Fruit fly (Drosophila melanogaster) whole organism, embryonic: ENCODE data around the gene CG31855.

Source experiments
- B-H2 ChIP-seq: fragments of 200-800 bp; sonication (Bioruptor generic); optimal IDR thresholded peaks from 2 replicates; lab custom pipeline; 2018; ENCODE audit warnings: missing biosample characterization, mild to moderate bottlenecking, missing genetic modification characterization
- Bgb ChIP-seq: fragments of 200-800 bp; sonication (Bioruptor generic); IDR thresholded peaks from 2 replicates; pipeline ENCODE4 v1.3.6; 2022; ENCODE audit warnings: missing biosample characterization, missing genetic modification characterization; ENCODE audit not compliant: partially characterized antibody
- CG10321 ChIP-seq: fragments of 200-800 bp; sonication (Bioruptor generic); IDR thresholded peaks from 2 replicates; pipeline ENCODE4 v1.3.6; 2022; ENCODE audit warnings: missing biosample characterization, missing genetic modification characterization
- CG10431 ChIP-seq: fragments of 200-800 bp; sonication (Bioruptor generic); optimal IDR thresholded peaks from 3 replicates; lab custom pipeline; 2018; ENCODE audit warnings: missing biosample characterization, mild to moderate bottlenecking, missing genetic modification characterization
- CG11560 ChIP-seq: fragments of 200-800 bp; sonication (Bioruptor generic); IDR thresholded peaks from 3 replicates; pipeline ENCODE4 v1.3.6; 2022; ENCODE audit warnings: missing biosample characterization, missing genetic modification characterization
- CG1233 ChIP-seq: fragments of 200-800 bp; sonication (Bioruptor generic); optimal IDR thresholded peaks from 4 replicates; lab custom pipeline; 2018; ENCODE audit warnings: missing biosample characterization, mild to moderate bottlenecking, missing genetic modification characterization
- CG14014 ChIP-seq: fragments of 200-800 bp; sonication (Bioruptor generic); IDR thresholded peaks from 2 replicates; pipeline ENCODE4 v1.3.6; 2022; ENCODE audit warnings: missing biosample characterization, missing genetic modification characterization
- CG14860 ChIP-seq: fragments of 200-800 bp; sonication (Bioruptor generic); IDR thresholded peaks from 3 replicates; pipeline ENCODE4 v1.3.6; 2022; ENCODE audit warnings: missing biosample characterization, missing genetic modification characterization; ENCODE audit not compliant: partially characterized antibody
- CG1529 ChIP-seq: fragments of 200-800 bp; sonication (Bioruptor generic); optimal IDR thresholded peaks from 3 replicates; lab custom pipeline; 2018; ENCODE audit warnings: missing biosample characterization, missing genetic modification characterization
- CG15514 ChIP-seq: fragments of 200-800 bp; sonication (Bioruptor generic); optimal IDR thresholded peaks from 3 replicates; lab custom pipeline; 2017; ENCODE audit warnings: missing biosample characterization, missing genetic modification characterization, mild to moderate bottlenecking, moderate library complexity, missing genetic modification reagents
- CG16779 ChIP-seq: fragments of 200-800 bp; sonication (Bioruptor generic); IDR thresholded peaks from 2 replicates; pipeline ENCODE4 v1.3.6; 2022; ENCODE audit warnings: missing biosample characterization, missing genetic modification characterization
- CG16813 ChIP-seq: fragments of 200-800 bp; sonication (Bioruptor generic); IDR thresholded peaks from 3 replicates; pipeline ENCODE4 v1.3.6; 2022; ENCODE audit warnings: missing biosample characterization, missing genetic modification characterization; ENCODE audit not compliant: partially characterized antibody
- CG31441 ChIP-seq: fragments of 200-800 bp; sonication (Bioruptor generic); IDR thresholded peaks from 2 replicates; pipeline ENCODE4 v1.3.6; 2022; ENCODE audit warnings: missing biosample characterization, missing genetic modification characterization
- CG3838 ChIP-seq: fragments of 200-800 bp; sonication (Bioruptor generic); optimal IDR thresholded peaks from 3 replicates; lab custom pipeline; 2016; ENCODE audit warnings: missing biosample characterization, missing genetic modification characterization
- CG6791 ChIP-seq: fragments of 200-800 bp; sonication (Bioruptor generic); IDR thresholded peaks from 3 replicates; pipeline ENCODE4 v1.3.6; 2022; ENCODE audit warnings: missing biosample characterization, missing genetic modification characterization; ENCODE audit not compliant: partially characterized antibody
- CG7271 ChIP-seq: fragments of 200-800 bp; sonication (Bioruptor generic); optimal IDR thresholded peaks from 2 replicates; lab custom pipeline; 2018; ENCODE audit warnings: missing biosample characterization, mild to moderate bottlenecking, missing genetic modification characterization, moderate library complexity
- CG8359 ChIP-seq: fragments of 200-800 bp; sonication (Bioruptor generic); optimal IDR thresholded peaks from 2 replicates; lab custom pipeline; 2017; ENCODE audit warnings: missing biosample characterization, mild to moderate bottlenecking, missing genetic modification characterization, borderline replicate concordance
- CG9609 ChIP-seq: fragments of 200-800 bp; sonication (Bioruptor generic); optimal IDR thresholded peaks from 3 replicates; lab custom pipeline; 2016; ENCODE audit warnings: missing biosample characterization, missing genetic modification characterization
- D19B ChIP-seq: fragments of 200-800 bp; sonication (Bioruptor generic); optimal IDR thresholded peaks from 2 replicates; lab custom pipeline; 2017; ENCODE audit warnings: missing biosample characterization, mild to moderate bottlenecking, missing genetic modification characterization
- Dad ChIP-seq: fragments of 200-800 bp; sonication (Bioruptor generic); optimal IDR thresholded peaks from 3 replicates; lab custom pipeline; 2016; ENCODE audit warnings: missing biosample characterization, missing genetic modification characterization
- Fer3 ChIP-seq: fragments of 200-800 bp; sonication (Bioruptor generic); optimal IDR thresholded peaks from 2 replicates; lab custom pipeline; 2018; ENCODE audit warnings: missing biosample characterization, mild to moderate bottlenecking, missing genetic modification characterization, moderate library complexity
- Kr ChIP-seq: fragments of 200-800 bp; sonication (Bioruptor generic); optimal IDR thresholded peaks from 2 replicates; lab custom pipeline; 2017; ENCODE audit warnings: missing biosample characterization, mild to moderate bottlenecking, missing genetic modification characterization
- Mad ChIP-seq: fragments of 200-800 bp; sonication (Bioruptor generic); optimal IDR thresholded peaks from 2 replicates; lab custom pipeline; 2016; ENCODE audit warnings: missing biosample characterization, missing genetic modification characterization
- Neu2 ChIP-seq: fragments of 200-800 bp; sonication (Bioruptor generic); optimal IDR thresholded peaks from 3 replicates; lab custom pipeline; 2016; ENCODE audit warnings: missing biosample characterization, missing genetic modification characterization, borderline replicate concordance
- Nf-YA ChIP-seq: fragments of 200-800 bp; sonication (Bioruptor generic); IDR thresholded peaks from 2 replicates; pipeline ENCODE4 v1.3.6; 2022; ENCODE audit warnings: missing biosample characterization, missing genetic modification characterization
- Oli ChIP-seq: fragments of 200-800 bp; sonication (Bioruptor generic); optimal IDR thresholded peaks from 2 replicates; lab custom pipeline; 2018; ENCODE audit warnings: missing biosample characterization, mild to moderate bottlenecking, missing genetic modification characterization, moderate library complexity
- Rfx ChIP-seq: fragments of 200-800 bp; sonication (Bioruptor generic); IDR thresholded peaks from 2 replicates; pipeline ENCODE4 v1.3.6; 2022; ENCODE audit warnings: missing biosample characterization, missing genetic modification characterization
- Sox100B ChIP-seq: fragments of 200-800 bp; sonication (Bioruptor generic); optimal IDR thresholded peaks from 3 replicates; lab custom pipeline; 2018; ENCODE audit warnings: missing biosample characterization, mild to moderate bottlenecking, missing genetic modification characterization
- Ssrp ChIP-seq: fragments of 200-800 bp; sonication (Bioruptor generic); optimal IDR thresholded peaks from 2 replicates; lab custom pipeline; 2018; ENCODE audit warnings: missing biosample characterization, mild to moderate bottlenecking, missing genetic modification characterization, moderate library complexity
- bbx ChIP-seq: fragments of 200-800 bp; sonication (Bioruptor generic); IDR thresholded peaks from 2 replicates; pipeline ENCODE4 v1.3.6; 2022; ENCODE audit warnings: missing biosample characterization, missing genetic modification characterization; ENCODE audit not compliant: partially characterized antibody
- bcd ChIP-seq: fragments of 200-800 bp; sonication (Bioruptor generic); optimal IDR thresholded peaks from 2 replicates; lab custom pipeline; 2017; ENCODE audit warnings: missing biosample characterization, mild to moderate bottlenecking, missing genetic modification characterization
- cad ChIP-seq: fragments of >200 bp; optimal IDR thresholded peaks from 2 replicates; lab custom pipeline; 2017; ENCODE audit warnings: missing biosample characterization, missing genetic modification characterization
- cato ChIP-seq: fragments of 200-800 bp; sonication (Bioruptor generic); optimal IDR thresholded peaks from 2 replicates; lab custom pipeline; 2016; ENCODE audit warnings: missing biosample characterization, missing genetic modification characterization, borderline replicate concordance
- caup ChIP-seq: fragments of 200-800 bp; sonication (Bioruptor generic); optimal IDR thresholded peaks from 3 replicates; lab custom pipeline; 2017; ENCODE audit warnings: missing biosample characterization, mild to moderate bottlenecking, missing genetic modification characterization, moderate library complexity; ENCODE audit not compliant: severe bottlenecking
- corto ChIP-seq: fragments of 200-800 bp; sonication (Bioruptor generic); optimal IDR thresholded peaks from 2 replicates; lab custom pipeline; 2016; ENCODE audit warnings: missing biosample characterization, mild to moderate bottlenecking, missing genetic modification characterization, moderate library complexity
- crol ChIP-seq: fragments of 200-800 bp; sonication (Bioruptor generic); IDR thresholded peaks from 2 replicates; pipeline ENCODE4 v1.3.6; 2022; ENCODE audit warnings: missing biosample characterization, missing genetic modification characterization
- cwo ChIP-seq: fragments of 200-800 bp; sonication (Bioruptor generic); optimal IDR thresholded peaks from 3 replicates; lab custom pipeline; 2017; ENCODE audit warnings: missing biosample characterization, missing genetic modification characterization, mild to moderate bottlenecking, moderate library complexity, missing genetic modification reagents
- ewg ChIP-seq: fragments of 200-800 bp; sonication (Bioruptor generic); optimal IDR thresholded peaks from 3 replicates; lab custom pipeline; 2017; ENCODE audit warnings: mild to moderate bottlenecking, missing biosample characterization, missing genetic modification reagents, missing genetic modification characterization
- lbe ChIP-seq: fragments of 200-800 bp; sonication (Bioruptor generic); optimal IDR thresholded peaks from 2 replicates; lab custom pipeline; 2016; ENCODE audit warnings: missing biosample characterization, mild to moderate bottlenecking, missing genetic modification characterization
- lilli ChIP-seq: fragments of 200-800 bp; sonication (Bioruptor generic); optimal IDR thresholded peaks from 3 replicates; lab custom pipeline; 2016; ENCODE audit warnings: missing biosample characterization, missing genetic modification characterization
- maf-S ChIP-seq: fragments of 200-800 bp; sonication (Bioruptor generic); optimal IDR thresholded peaks from 2 replicates; lab custom pipeline; 2016; ENCODE audit warnings: missing biosample characterization, missing genetic modification characterization
- mam ChIP-seq: fragments of 200-800 bp; sonication (Bioruptor generic); optimal IDR thresholded peaks from 3 replicates; lab custom pipeline; 2016; ENCODE audit warnings: missing biosample characterization, missing genetic modification characterization
- pho ChIP-seq: fragments of 200-800 bp; sonication (Bioruptor generic); optimal IDR thresholded peaks from 2 replicates; lab custom pipeline; 2016; ENCODE audit warnings: missing biosample characterization, missing genetic modification characterization
- ro ChIP-seq: fragments of 200-800 bp; sonication (Bioruptor generic); IDR thresholded peaks from 2 replicates; pipeline ENCODE4 v1.3.6; 2022; ENCODE audit warnings: missing biosample characterization, missing genetic modification characterization
- row ChIP-seq: fragments of 200-800 bp; sonication (Bioruptor generic); IDR thresholded peaks from 3 replicates; pipeline ENCODE4 v1.3.6; 2022; ENCODE audit warnings: missing biosample characterization, missing genetic modification characterization
- seq ChIP-seq: fragments of 200-800 bp; sonication (Bioruptor generic); IDR thresholded peaks from 2 replicates; pipeline ENCODE4 v1.3.6; 2022; ENCODE audit warnings: missing biosample characterization, missing genetic modification characterization
- slbo ChIP-seq: fragments of 200-800 bp; sonication (Bioruptor generic); IDR thresholded peaks from 2 replicates; pipeline ENCODE4 v1.3.6; 2022; ENCODE audit warnings: missing biosample characterization, missing genetic modification characterization
- sqz ChIP-seq: fragments of 200-800 bp; sonication (Bioruptor generic); optimal IDR thresholded peaks from 3 replicates; lab custom pipeline; 2018; ENCODE audit warnings: missing biosample characterization, mild to moderate bottlenecking, missing genetic modification characterization
- toy ChIP-seq: fragments of 200-800 bp; sonication (Bioruptor generic); IDR thresholded peaks from 2 replicates; pipeline ENCODE4 v1.3.6; 2022; ENCODE audit warnings: missing biosample characterization, missing genetic modification characterization
- tup ChIP-seq: fragments of 200-800 bp; sonication (Bioruptor generic); optimal IDR thresholded peaks from 2 replicates; lab custom pipeline; 2016; ENCODE audit warnings: missing biosample characterization, mild to moderate bottlenecking, missing genetic modification characterization, moderate library complexity

CG31855 gene

dm6 chr2L:13378488-13378964 lies 9.5 kb downstream of the CG31855 start, which contains the start of the genes CG9302 and beta'COP (continued):
- TF ChIP-seq CG11560 (tag; lab: Robert Waterston, UW) = 0 out of 3 replicates have a peak, but pooled peaks have one; percentile 16
- no peak; the same call in 1 of the 2 replicates for TF ChIP-seq CG14014 (GFP tag; lab: Robert Waterston, UW)
- TF ChIP-seq CG1233 (GFP tag; lab: Kevin White, UChicago) = peak; percentile 36
- TF ChIP-seq ro (GFP tag; lab: Robert Waterston, UW) = no peak
- TF ChIP-seq corto (GFP tag; lab: Kevin White, UChicago) = no peak
- peak; percentile 68; the same call in 2 of the 3 replicates for TF ChIP-seq CG14860 (GFP tag; lab: Robert Waterston, UW)
- TF ChIP-seq slbo = peak; percentile 73
- no peak for TF ChIP-seq seq (GFP tag; lab: Robert Waterston, UW)
- TF ChIP-seq lilli (GFP tag; lab: Kevin White, UChicago) = peak; percentile 77
- TF ChIP-seq Rfx = peak; percentile 76
- peak; percentile 48 for TF ChIP-seq caup
- peak; percentile 72 for TF ChIP-seq CG16813 (GFP tag; lab: Robert Waterston, UW)
- no peak for TF ChIP-seq cwo (GFP tag; lab: Kevin White, UChicago)
- TF ChIP-seq Nf-YA (GFP tag; lab: Robert Waterston, UW) = no peak
- TF ChIP-seq CG7271 (tag; lab: Kevin White, UChicago) = no peak
- TF ChIP-seq D19B (GFP tag; lab: Kevin White, UChicago) = no peak
- peak; percentile 95 for TF ChIP-seq row (GFP tag; lab: Robert Waterston, UW)
- TF ChIP-seq maf-S (GFP tag; lab: Kevin White, UChicago) = peak; percentile 17
- peak; percentile 77 for TF ChIP-seq CG31441 (GFP tag; lab: Robert Waterston, UW)
- no peak for TF ChIP-seq cad (GFP tag; lab: Kevin White, UChicago)
- peak; percentile 66 for TF ChIP-seq lbe (GFP tag; lab: Kevin White, UChicago)
- no peak for TF ChIP-seq crol (GFP tag; lab: Robert Waterston, UW)
- TF ChIP-seq ewg (GFP tag; lab: Kevin White, UChicago) = peak; percentile 47
- TF ChIP-seq Oli (tag; lab: Kevin White, UChicago) = peak; percentile 59
- peak; percentile 80 for TF ChIP-seq bcd (GFP tag; lab: Kevin White, UChicago)
- TF ChIP-seq CG15514 (GFP tag; lab: Kevin White, UChicago) = peak; percentile 67
- TF ChIP-seq B-H2 (GFP tag; lab: Kevin White, UChicago) = peak; percentile 77
- TF ChIP-seq CG9609 (GFP tag; lab: Kevin White, UChicago) = no peak
- peak; percentile 14 for TF ChIP-seq Dad
- TF ChIP-seq CG3838 (GFP tag; lab: Kevin White, UChicago) = no peak
- no peak for TF ChIP-seq CG10321 (GFP tag; lab: Robert Waterston, UW)
- TF ChIP-seq Fer3 = peak; percentile 64
- TF ChIP-seq tup = peak; percentile 1
- peak; percentile 17 for TF ChIP-seq CG10431
- peak; percentile 71 for TF ChIP-seq mam (GFP tag; lab: Kevin White, UChicago)
- no peak for TF ChIP-seq CG8359 (GFP tag; lab: Kevin White, UChicago)
- peak; percentile 58; the same call in 1 of the 3 replicates for TF ChIP-seq CG6791 (GFP tag; lab: Robert Waterston, UW)
- TF ChIP-seq CG1529 = no peak
- no peak for TF ChIP-seq sqz (GFP tag; lab: Kevin White, UChicago)
- TF ChIP-seq Ssrp = peak; percentile 58
- TF ChIP-seq Bgb = peak; percentile 62
- peak; percentile 47 for TF ChIP-seq Mad
- no peak for TF ChIP-seq CG16779 (GFP tag; lab: Robert Waterston, UW)
- TF ChIP-seq bbx (GFP tag; lab: Robert Waterston, UW) = no peak; the same call in 1 of the 2 replicates
- TF ChIP-seq Neu2 (GFP tag; lab: Kevin White, UChicago) = no peak
- no peak for TF ChIP-seq toy (GFP tag; lab: Robert Waterston, UW)
- no peak for TF ChIP-seq Sox100B (GFP tag; lab: Kevin White, UChicago)
- peak; percentile 50 for TF ChIP-seq pho (GFP tag; lab: Kevin White, UChicago)
- peak; percentile 50 for TF ChIP-seq cato
- TF ChIP-seq Kr (GFP tag; lab: Kevin White, UChicago) = no peak
